Worm (Caenorhabditis elegans) whole organism, young adult: ENCODE measurements around the gene T24H7.2.

Source experiments
- Y53F4B.3 ChIP-seq: fragments of 200-800 bp; sonication (Bioruptor generic); IDR thresholded peaks from 2 replicates; pipeline ENCODE4 v1.3.6; 2022; ENCODE audit warnings: missing genetic modification reagents, missing genetic modification characterization, missing compliant biosample characterization
- tbx-9 ChIP-seq: sonication (generic microtip); optimal IDR thresholded peaks from 2 replicates; lab custom pipeline; 2016; ENCODE audit warnings: borderline replicate concordance, missing genetic modification characterization, inconsistent platforms, missing compliant biosample characterization

ce11 chrII:6256024-6256423 is 8.9 kb downstream of the T24H7.2 start, which contains the start of gene F13H8.5:
- TF ChIP-seq Y53F4B.3 (GFP tag; lab: Robert Waterston, UW) (no peak), tbx-9 (tag; lab: Kevin White, UChicago) (no peak)
